Worm (Caenorhabditis elegans): ENCODE results near the gene ekl-6.

DNA sequence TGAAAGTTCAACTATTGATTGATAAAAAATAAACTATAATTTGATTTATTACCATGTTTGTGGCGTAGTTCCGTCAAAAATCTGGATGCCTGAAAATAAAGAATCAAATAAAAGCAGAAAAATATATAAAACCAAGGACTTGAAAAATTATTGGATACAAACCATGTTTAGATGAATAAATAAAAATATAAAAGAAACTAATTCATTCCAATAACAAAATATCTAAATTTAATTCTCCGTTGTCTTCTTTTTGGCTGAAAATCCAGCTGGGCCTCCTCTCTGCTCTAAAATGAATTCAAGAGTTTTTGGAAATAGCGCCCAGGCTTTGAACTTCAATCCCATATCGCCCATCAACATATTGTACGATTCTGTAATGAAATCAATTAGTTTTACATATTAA is 48.8 kb downstream of the ekl-6 start, which contains the start of gene vps-29:
- TF ChIP-seq nhr-28 (tag; optimal IDR thresholded peaks at IDR 0.05) = no peak
- no peak for TF ChIP-seq lin-13 (tag; optimal IDR thresholded peaks at IDR 0.05)
- TF ChIP-seq nhr-12 (tag; optimal IDR thresholded peaks at IDR 0.05) = no peak
- TF ChIP-seq pha-4 (tag; optimal IDR thresholded peaks at IDR 0.05) = no peak
- TF ChIP-seq ztf-11 (tag; optimal IDR thresholded peaks at IDR 0.05) = no peak
- TF ChIP-seq hlh-1 (tag; optimal IDR thresholded peaks at IDR 0.05) = no peak
- no peak for TF ChIP-seq ces-1 (GFP tag; optimal IDR thresholded peaks at IDR 0.05)
- no peak for TF ChIP-seq mep-1 (tag; optimal IDR thresholded peaks at IDR 0.05)
- TF ChIP-seq snpc-4 (tag; optimal IDR thresholded peaks at IDR 0.05) = no peak
- TF ChIP-seq lsy-2 (tag; optimal IDR thresholded peaks at IDR 0.05) = no peak
- TF ChIP-seq elt-3 (tag; optimal IDR thresholded peaks at IDR 0.05) = no peak
- no peak for TF ChIP-seq flh-1 (GFP tag; optimal IDR thresholded peaks at IDR 0.05)
- TF ChIP-seq nhr-237 (tag; optimal IDR thresholded peaks at IDR 0.05) = no peak
- no peak for TF ChIP-seq mab-5 (tag; optimal IDR thresholded peaks at IDR 0.05)

Measured in whole organism, mixed stage, embryonic.